Worm (Caenorhabditis elegans): ENCODE data around the gene hsp-3.

Gene hsp-3

ce11 chrX:6091967-6092366 is at the start of gene hsp-3:
TSS of gene hsp-3 (minus strand) at chrX:6092124.
- TF ChIP-seq mxl-3 (GFP tag; optimal IDR thresholded peaks at IDR 0.05), result peak; percentile 95
- TF ChIP-seq lin-38 (GFP tag; IDR thresholded peaks at IDR 0.05), result peak; percentile 88
- peak; percentile 74 for TF ChIP-seq zfp-2 (tag; optimal IDR thresholded peaks at IDR 0.05)
- TF ChIP-seq Y48G9A.11 (GFP tag; IDR thresholded peaks at IDR 0.05), result peak; percentile 47; the same call in 1 of the 2 replicates
- TF ChIP-seq ceh-62 (tag; optimal IDR thresholded peaks at IDR 0.05), result no peak
- no peak for TF ChIP-seq lin-39 (tag; optimal IDR thresholded peaks at IDR 0.05)
- peak; percentile 96 for TF ChIP-seq pha-4 (GFP tag; IDR thresholded peaks at IDR 0.05)
- no peak for TF ChIP-seq pha-4 (tag; optimal IDR thresholded peaks at IDR 0.05)
- no peak for TF ChIP-seq F26F4.8 (GFP tag; conservative IDR thresholded peaks at IDR 0.05)
- peak; percentile 83 for TF ChIP-seq vab-7 (GFP tag; IDR thresholded peaks at IDR 0.05)
- peak; percentile 41 for TF ChIP-seq ceh-32 (tag; optimal IDR thresholded peaks at IDR 0.05; ENCODE audit: poor library complexity)
- peak; percentile 69 to 91 for TF ChIP-seq daf-16 (GFP tag; optimal IDR thresholded peaks at IDR 0.05)
- TF ChIP-seq daf-16 (tag; optimal IDR thresholded peaks at IDR 0.05), result peak; percentile 79
- peak; percentile 95 for TF ChIP-seq php-3 (GFP tag; IDR thresholded peaks at IDR 0.05)
- peak in 1 of 2 experiments; percentile 87 for TF ChIP-seq mdl-1 (tag; optimal IDR thresholded peaks at IDR 0.05)
- TF ChIP-seq pqm-1 (tag; optimal IDR thresholded peaks at IDR 0.05), result peak; percentile 32
- peak; percentile 2 for TF ChIP-seq ceh-28 (tag; optimal IDR thresholded peaks at IDR 0.05)
- peak; percentile 66 for TF ChIP-seq nhr-10 (tag; optimal IDR thresholded peaks at IDR 0.05)
- peak; percentile 90 to 96 for TF ChIP-seq lsy-2 (tag; optimal IDR thresholded peaks at IDR 0.05)
- TF ChIP-seq ceh-44 (GFP tag; IDR thresholded peaks at IDR 0.05), result no peak
- TF ChIP-seq madf-5 (GFP tag; IDR thresholded peaks at IDR 0.05), result 0 out of 4 replicates have a peak, but pooled peaks of 1 of the 2 experiments have one; percentile 28
- TF ChIP-seq daf-19 (GFP tag; conservative IDR thresholded peaks at IDR 0.05), result no peak
- peak; percentile 7 to 97 for TF ChIP-seq unc-62 (GFP tag; optimal IDR thresholded peaks at IDR 0.05 in 1 of 2)
- no peak for TF ChIP-seq unc-62 (tag; optimal IDR thresholded peaks at IDR 0.05)
- peak; percentile 63 for TF ChIP-seq lir-3 (tag; optimal IDR thresholded peaks at IDR 0.05)
- TF ChIP-seq ceh-20 (GFP tag; IDR thresholded peaks at IDR 0.05), result peak; percentile 96
- TF ChIP-seq saeg-2 (GFP tag; IDR thresholded peaks at IDR 0.05), result peak; percentile 96
- TF ChIP-seq nhr-42 (GFP tag; IDR thresholded peaks at IDR 0.05), result peak; percentile 96
- TF ChIP-seq lin-15B (tag; optimal IDR thresholded peaks at IDR 0.05), result peak; percentile 54
- TF ChIP-seq mep-1 (tag; optimal IDR thresholded peaks at IDR 0.05), result peak; percentile 97
- TF ChIP-seq ZK337.2 (GFP tag; IDR thresholded peaks at IDR 0.05), result no peak
- TF ChIP-seq tag-97 (GFP tag; IDR thresholded peaks at IDR 0.05), result no peak
- no peak for TF ChIP-seq nhr-76 (tag; optimal IDR thresholded peaks at IDR 0.05)
- peak; percentile 96 for TF ChIP-seq lin-13 (GFP tag; optimal IDR thresholded peaks at IDR 0.05)
- peak; percentile 89 for TF ChIP-seq nhr-77 (tag; optimal IDR thresholded peaks at IDR 0.05)
- TF ChIP-seq hmg-1.1 (GFP tag; IDR thresholded peaks at IDR 0.05), result peak; percentile 98
- TF ChIP-seq ctbp-1 (GFP tag; IDR thresholded peaks at IDR 0.05), result peak; percentile 95
- no peak for TF ChIP-seq daf-12 (tag; optimal IDR thresholded peaks at IDR 0.05)
- TF ChIP-seq spr-1 (tag; optimal IDR thresholded peaks at IDR 0.05), result peak; percentile 88
- peak; percentile 37 for TF ChIP-seq snpc-4 (tag; optimal IDR thresholded peaks at IDR 0.05)
- peak; percentile 95 for TF ChIP-seq hlh-30 (tag; optimal IDR thresholded peaks at IDR 0.05; ENCODE audit: insufficient read depth)
- TF ChIP-seq egl-27 (tag; optimal IDR thresholded peaks at IDR 0.05), result no peak
- peak; percentile 27 for TF ChIP-seq zag-1 (tag; optimal IDR thresholded peaks at IDR 0.05)
- peak; percentile 65 for TF ChIP-seq ztf-7 (tag; optimal IDR thresholded peaks at IDR 0.05)
- TF ChIP-seq fos-1 (tag; optimal IDR thresholded peaks at IDR 0.05), result peak; percentile 29
- peak; percentile 98 for TF ChIP-seq tra-1 (GFP tag; IDR thresholded peaks at IDR 0.05)
- peak; percentile 92 for TF ChIP-seq gei-8 (GFP tag; optimal IDR thresholded peaks at IDR 0.05)
- TF ChIP-seq lim-7 (GFP tag; IDR thresholded peaks at IDR 0.05), result 0 out of 2 replicates have a peak, but pooled peaks have one; percentile 50
- peak; percentile 79 for TF ChIP-seq dpl-1 (GFP tag; optimal IDR thresholded peaks at IDR 0.05)
- peak; percentile 99 for TF ChIP-seq dve-1 (tag; optimal IDR thresholded peaks at IDR 0.05; ENCODE audit: insufficient read depth)
- TF ChIP-seq lin-1 (GFP tag; IDR thresholded peaks at IDR 0.05), result peak; percentile 98
- TF ChIP-seq ces-1 (GFP tag; optimal IDR thresholded peaks at IDR 0.05), result no peak
